Worm (Caenorhabditis elegans): Measurements from ENCODE around the gene ztf-9.

DNA sequence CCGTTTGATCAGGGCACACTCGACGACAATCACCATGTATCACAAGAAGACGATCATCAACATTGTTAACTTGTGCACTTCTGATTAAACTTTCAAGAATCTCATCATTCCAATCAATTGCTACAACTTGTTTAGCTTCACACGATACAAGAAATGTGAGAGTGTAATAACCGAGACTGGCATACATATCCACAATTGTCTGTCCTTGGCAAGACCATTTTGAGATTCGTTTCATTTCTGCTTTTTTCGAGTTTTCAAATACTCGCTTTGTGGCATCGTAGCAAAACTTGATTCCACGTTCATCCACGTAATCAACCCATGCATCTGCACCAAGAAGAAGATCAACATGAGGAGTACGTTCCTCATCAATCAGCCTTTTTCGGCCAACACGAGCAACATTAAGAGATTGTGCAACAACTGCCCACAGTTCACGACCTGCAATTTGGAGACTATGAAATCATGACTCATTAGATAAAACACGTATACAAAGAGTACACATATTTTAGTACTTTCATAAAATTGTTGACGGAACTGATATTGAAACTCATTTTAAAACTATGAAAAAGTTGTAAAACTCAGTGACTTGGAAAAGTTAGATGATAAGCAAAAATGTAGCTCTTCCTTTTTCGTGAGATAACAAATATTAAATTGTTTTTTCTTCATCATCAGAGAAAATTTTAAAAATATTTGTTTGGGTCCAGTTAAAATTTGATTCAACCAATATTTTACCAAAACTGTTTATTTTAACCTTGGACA is 20.6 kb upstream of the ztf-9 start:
- TF ChIP-seq C16A3.4 (tag; optimal IDR thresholded peaks at IDR 0.05) (no peak), pqm-1 (tag; optimal IDR thresholded peaks at IDR 0.05) (no peak), alr-1 (tag; optimal IDR thresholded peaks at IDR 0.05; ENCODE audit: borderline replicate concordance) (no peak), nhr-19 (GFP tag; conservative IDR thresholded peaks at IDR 0.05) (no peak), aly-2 (tag; optimal IDR thresholded peaks at IDR 0.05) (no peak), fos-1 (tag; optimal IDR thresholded peaks at IDR 0.05) (no peak), nhr-28 (tag; optimal IDR thresholded peaks at IDR 0.05) (no peak), egl-27 (tag; optimal IDR thresholded peaks at IDR 0.05) (no peak), blmp-1 (tag; optimal IDR thresholded peaks at IDR 0.05) (no peak)

Data from whole organism, L1 larva.